Worm (Caenorhabditis elegans): ENCODE results near the gene idpc-6.

idpc-6 gene

ce11 chrV:9663948-9664347 lies 44.0 kb downstream of the idpc-6 start:
- TF ChIP-seq unc-62 (GFP tag; optimal IDR thresholded peaks at IDR 0.05), result no peak

ce11 chrV:9664620-9665019 lies 44.7 kb downstream of the idpc-6 start:
- TF ChIP-seq unc-62 (GFP tag; optimal IDR thresholded peaks at IDR 0.05), result no peak

ce11 chrV:9666394-9666793 lies 46.4 kb downstream of the idpc-6 start, which contains the start of gene ZK287.1:
TSS of gene ZK287.1 (plus strand) at chrV:9666694.
- TF ChIP-seq unc-62 (GFP tag; optimal IDR thresholded peaks at IDR 0.05), result no peak

All from whole organism, dauer.